Fruit fly (Drosophila melanogaster): ENCODE measurements around the gene CG6051.

- TF ChIP-seq achi (GFP tag; optimal IDR thresholded peaks at IDR 0.05) = no peak
- no peak for TF ChIP-seq CG8119 (GFP tag; IDR thresholded peaks at IDR 0.05)
- no peak for TF ChIP-seq CG31627 (GFP tag; optimal IDR thresholded peaks at IDR 0.05)
- no peak for TF ChIP-seq topi (GFP tag; optimal IDR thresholded peaks at IDR 0.05)
- no peak for TF ChIP-seq CG10669 (GFP tag; optimal IDR thresholded peaks at IDR 0.05)
- no peak for TF ChIP-seq Sox14 (GFP tag; optimal IDR thresholded peaks at IDR 0.05)
- TF ChIP-seq CG15336 (GFP tag; IDR thresholded peaks at IDR 0.05) = no peak
- TF ChIP-seq CG7368 (GFP tag; optimal IDR thresholded peaks at IDR 0.05) = no peak
- no peak for TF ChIP-seq Lpt (GFP tag; optimal IDR thresholded peaks at IDR 0.05)
- TF ChIP-seq Hr39 (GFP tag; optimal IDR thresholded peaks at IDR 0.05) = no peak
- TF ChIP-seq Met (GFP tag; optimal IDR thresholded peaks at IDR 0.05) = no peak
- no peak for TF ChIP-seq fkh (GFP tag; optimal IDR thresholded peaks at IDR 0.05)
Measured at dm6 chr3R:27082752-27083151, 68.1 kb downstream of the CG6051 start.
